Worm (Caenorhabditis elegans) whole organism, mixed stage, embryonic: ENCODE measurements around the gene Y48G9A.9.

ENCODE experiments used
- blmp-1 ChIP-seq: fragments of 150-350 bp; optimal IDR thresholded peaks from 2 replicates; lab custom pipeline; 2014; ENCODE audit warnings: missing biosample characterization, missing genetic modification characterization
- cnd-1 ChIP-seq: fragments of 200-800 bp; sonication (Bioruptor generic); optimal IDR thresholded peaks from 2 replicates; lab custom pipeline; 2018; ENCODE audit warnings: mild to moderate bottlenecking, missing genetic modification characterization, missing compliant biosample characterization
- elt-1 ChIP-seq: sonication (generic microtip); optimal IDR thresholded peaks from 2 replicates; lab custom pipeline; 2017; ENCODE audit warnings: missing genetic modification characterization, mild to moderate bottlenecking, missing compliant biosample characterization, antibody characterized with exemption, moderate library complexity, borderline replicate concordance; ENCODE audit not compliant: insufficient read depth
- hlh-1 ChIP-seq: fragments of 150-350 bp; optimal IDR thresholded peaks from 2 replicates; lab custom pipeline; 2014; ENCODE audit warnings: missing biosample characterization, missing genetic modification reagents, missing genetic modification characterization
- nhr-28 ChIP-seq: fragments of 150-350 bp; optimal IDR thresholded peaks from 2 replicates; lab custom pipeline; 2014; ENCODE audit warnings: missing biosample characterization, missing genetic modification characterization
- pha-4 ChIP-seq: fragments of 150-350 bp; optimal IDR thresholded peaks from 2 replicates; lab custom pipeline; 2018; ENCODE audit warnings: missing biosample characterization, missing genetic modification reagents, missing genetic modification characterization
- sptf-1 ChIP-seq: sonication (generic microtip); optimal IDR thresholded peaks from 2 replicates; lab custom pipeline; 2017; ENCODE audit warnings: mild to moderate bottlenecking, missing genetic modification characterization, moderate library complexity, missing compliant biosample characterization
- ztf-11 ChIP-seq: fragments of 150-350 bp; optimal IDR thresholded peaks from 2 replicates; lab custom pipeline; 2014; ENCODE audit warnings: missing biosample characterization, missing genetic modification characterization

ce11 chrIII:2068248-2068647 is 24.3 kb upstream of the Y48G9A.9 start, which contains the start of gene Y39A3A.3:
- no peak for TF ChIP-seq ztf-11 (tag; lab: Kevin White, UChicago)
- no peak for TF ChIP-seq nhr-28 (tag; lab: Kevin White, UChicago)
- no peak for TF ChIP-seq cnd-1 (tag; lab: Kevin White, UChicago)
- TF ChIP-seq elt-1 (tag; lab: Kevin White, UChicago), result no peak
- no peak for TF ChIP-seq blmp-1 (tag; lab: Kevin White, UChicago)
- TF ChIP-seq hlh-1 (tag; lab: Kevin White, UChicago), result no peak
- no peak for TF ChIP-seq pha-4 (tag; lab: Kevin White, UChicago)
- TF ChIP-seq sptf-1 (tag; lab: Kevin White, UChicago), result no peak
